Worm (Caenorhabditis elegans) whole organism, young adult: ENCODE results near the gene pas-2.

Experiments used
- B0035.1 ChIP-seq: sonication (generic microtip); optimal IDR thresholded peaks from 2 replicates; lab custom pipeline; 2016; ENCODE audit warnings: missing genetic modification characterization, mild to moderate bottlenecking, missing compliant biosample characterization, missing genotype, missing genetic modification reagents
- B0261.1 ChIP-seq: sonication (generic microtip); optimal IDR thresholded peaks from 2 replicates; lab custom pipeline; 2016; ENCODE audit warnings: mild to moderate bottlenecking, missing genetic modification characterization, moderate library complexity, missing compliant biosample characterization
- B0336.3 ChIP-seq: fragments of 200-800 bp; sonication (Bioruptor generic); IDR thresholded peaks from 2 replicates; pipeline ENCODE4 v1.3.6; 2022; ENCODE audit warnings: missing genetic modification characterization, missing compliant biosample characterization
- D2030.7 ChIP-seq: fragments of 200-800 bp; sonication (Bioruptor generic); IDR thresholded peaks from 2 replicates; pipeline ENCODE4 v1.3.6; 2022; ENCODE audit warnings: missing genetic modification reagents, missing genetic modification characterization, missing compliant biosample characterization
- F22D6.2 ChIP-seq: sonication (generic microtip); optimal IDR thresholded peaks from 2 replicates; lab custom pipeline; 2016; ENCODE audit warnings: mild to moderate bottlenecking, missing genetic modification characterization, missing compliant biosample characterization
- F23B12.7 ChIP-seq: sonication (generic microtip); optimal IDR thresholded peaks from 2 replicates; lab custom pipeline; 2017; ENCODE audit warnings: missing genetic modification characterization, mild to moderate bottlenecking, missing compliant biosample characterization, antibody characterized with exemption, moderate library complexity; ENCODE audit not compliant: insufficient read depth
- F49E8.2 ChIP-seq: sonication (generic microtip); optimal IDR thresholded peaks from 3 replicates; lab custom pipeline; 2017; ENCODE audit warnings: missing genetic modification characterization, mild to moderate bottlenecking, missing compliant biosample characterization, antibody characterized with exemption, moderate library complexity; ENCODE audit not compliant: insufficient read depth
- K11D2.4 ChIP-seq: fragments of 200-800 bp; sonication (Bioruptor generic); IDR thresholded peaks from 2 replicates; pipeline ENCODE4 v1.3.6; 2022; ENCODE audit warnings: missing genetic modification reagents, missing genetic modification characterization, missing compliant biosample characterization
- K12H6.12 ChIP-seq: fragments of 200-800 bp; sonication (Bioruptor generic); optimal IDR thresholded peaks from 2 replicates; lab custom pipeline; 2018; ENCODE audit warnings: mild to moderate bottlenecking, missing genetic modification characterization, missing compliant biosample characterization
- T26A5.8 ChIP-seq: sonication (generic microtip); optimal IDR thresholded peaks from 2 replicates; lab custom pipeline; 2016; ENCODE audit warnings: missing genetic modification characterization, missing compliant biosample characterization
- Y79H2A.3 ChIP-seq: fragments of 200-800 bp; sonication (Bioruptor generic); conservative IDR thresholded peaks from 2 replicates; pipeline ENCODE4 v1.3.6; 2022; ENCODE audit warnings: missing genetic modification reagents, missing genetic modification characterization, missing compliant biosample characterization
- ZK185.1 ChIP-seq: sonication (generic microtip); optimal IDR thresholded peaks from 2 replicates; lab custom pipeline; 2016; ENCODE audit warnings: mild to moderate bottlenecking, missing genetic modification characterization, missing compliant biosample characterization; ENCODE audit not compliant: poor library complexity, severe bottlenecking
- attf-3 ChIP-seq: fragments of 200-800 bp; sonication (Bioruptor generic); conservative IDR thresholded peaks from 2 replicates; pipeline ENCODE4 v1.3.6; 2022; ENCODE audit warnings: missing genetic modification reagents, missing genetic modification characterization, missing compliant biosample characterization
- attf-5 ChIP-seq: fragments of 200-800 bp; sonication (Bioruptor generic); optimal IDR thresholded peaks from 2 replicates; lab custom pipeline; 2018; ENCODE audit warnings: mild to moderate bottlenecking, missing genetic modification characterization, missing compliant biosample characterization
- bed-1 ChIP-seq: fragments of 200-800 bp; sonication (Bioruptor generic); IDR thresholded peaks from 2 replicates; pipeline ENCODE4 v1.3.6; 2022; ENCODE audit warnings: missing genetic modification reagents, missing genetic modification characterization, missing compliant biosample characterization
- ccch-3 ChIP-seq: fragments of 200-800 bp; sonication (Bioruptor generic); optimal IDR thresholded peaks from 2 replicates; lab custom pipeline; 2018; ENCODE audit warnings: mild to moderate bottlenecking, missing genetic modification characterization, missing compliant biosample characterization
- ceh-58 ChIP-seq: fragments of 200-800 bp; sonication (Bioruptor generic); IDR thresholded peaks from 2 replicates; pipeline ENCODE4 v1.3.6; 2022; ENCODE audit warnings: missing genetic modification characterization, missing compliant biosample characterization
- him-1 ChIP-seq: sonication (generic microtip); optimal IDR thresholded peaks from 2 replicates; lab custom pipeline; 2016; ENCODE audit warnings: missing genotype, missing genetic modification reagents, missing genetic modification characterization, missing compliant biosample characterization
- hmg-20 ChIP-seq: fragments of 200-800 bp; sonication (Bioruptor generic); IDR thresholded peaks from 2 replicates; pipeline ENCODE4 v1.3.6; 2022; ENCODE audit warnings: missing genetic modification reagents, missing genetic modification characterization, missing compliant biosample characterization
- hrde-1 ChIP-seq: sonication (generic microtip); optimal IDR thresholded peaks from 2 replicates; lab custom pipeline; 2016; ENCODE audit warnings: missing genetic modification characterization, mild to moderate bottlenecking, missing compliant biosample characterization, moderate library complexity, missing genotype, missing genetic modification reagents, borderline replicate concordance
- lag-1 ChIP-seq: fragments of 200-800 bp; sonication (Bioruptor generic); IDR thresholded peaks from 2 replicates; pipeline ENCODE4 v1.3.6; 2022; ENCODE audit warnings: missing genetic modification reagents, missing genetic modification characterization, missing compliant biosample characterization
- let-526 ChIP-seq: fragments of 200-800 bp; sonication (Bioruptor generic); IDR thresholded peaks from 2 replicates; pipeline ENCODE4 v1.3.6; 2022; ENCODE audit warnings: missing genetic modification reagents, missing genetic modification characterization, missing compliant biosample characterization
- let-607 ChIP-seq, 2 experiments: fragments of 200-800 bp in 1 of 2; sonication (Bioruptor generic) in 1 of 2; sonication (generic microtip) in 1 of 2; optimal IDR thresholded peaks; 2 replicates each; lab custom pipeline; 2016 to 2018; ENCODE audit warnings: mild to moderate bottlenecking in 2 of 2, missing compliant biosample characterization in 2 of 2, missing genetic modification characterization in 2 of 2, moderate library complexity in 2 of 2, missing genotype in 1 of 2
- madf-10 ChIP-seq: sonication (generic microtip); optimal IDR thresholded peaks from 2 replicates; lab custom pipeline; 2016; ENCODE audit warnings: mild to moderate bottlenecking, missing genetic modification characterization, missing compliant biosample characterization
- madf-8 ChIP-seq: fragments of 200-800 bp; sonication (Bioruptor generic); conservative IDR thresholded peaks from 2 replicates; pipeline ENCODE4 v1.3.6; 2022; ENCODE audit warnings: missing genetic modification reagents, missing genetic modification characterization, missing compliant biosample characterization
- mel-28 ChIP-seq: sonication (generic microtip); optimal IDR thresholded peaks from 2 replicates; lab custom pipeline; 2016; ENCODE audit warnings: borderline replicate concordance, mild to moderate bottlenecking, missing genetic modification characterization, missing compliant biosample characterization
- nfyb-1 ChIP-seq: fragments of 200-800 bp; sonication (Bioruptor generic); IDR thresholded peaks from 2 replicates; pipeline ENCODE4 v1.3.6; 2022; ENCODE audit warnings: missing genetic modification reagents, missing genetic modification characterization, missing compliant biosample characterization
- nhr-120 ChIP-seq: fragments of 200-800 bp; sonication (Bioruptor generic); IDR thresholded peaks from 2 replicates; pipeline ENCODE4 v1.3.6; 2022; ENCODE audit warnings: missing genetic modification characterization, missing compliant biosample characterization
- nhr-179 ChIP-seq: sonication (generic microtip); optimal IDR thresholded peaks from 2 replicates; lab custom pipeline; 2016; ENCODE audit warnings: mild to moderate bottlenecking, missing genetic modification characterization, missing compliant biosample characterization
- rec-8 ChIP-seq, 2 experiments: sonication (generic microtip); optimal IDR thresholded peaks; 2 replicates each; lab custom pipeline; 2016; ENCODE audit warnings: mild to moderate bottlenecking in 2 of 2, missing genetic modification characterization in 2 of 2, missing genetic modification reagents in 2 of 2, missing genotype in 2 of 2, missing biosample characterization in 1 of 2, missing compliant biosample characterization in 1 of 2, moderate library complexity in 1 of 2
- rpc-1 ChIP-seq, 2 experiments: fragments of 150-350 bp in 1 of 2; sonication (generic microtip) in 1 of 2; optimal IDR thresholded peaks; 2 replicates each; lab custom pipeline; 2014 to 2018; ENCODE audit warnings: missing biosample characterization in 1 of 2, missing genetic modification characterization in 1 of 2, missing genetic modification reagents in 1 of 2, missing genotype in 1 of 2
- sea-2 ChIP-seq: fragments of 200-800 bp; sonication (Bioruptor generic); IDR thresholded peaks from 2 replicates; pipeline ENCODE4 v1.3.6; 2022; ENCODE audit warnings: missing genetic modification characterization, missing compliant biosample characterization
- snpc-3.4 ChIP-seq: sonication (generic microtip); optimal IDR thresholded peaks from 2 replicates; lab custom pipeline; 2017; ENCODE audit warnings: missing genetic modification characterization, mild to moderate bottlenecking, missing compliant biosample characterization, antibody characterized with exemption, moderate library complexity, missing genotype, missing genetic modification reagents
- sptf-2 ChIP-seq: fragments of 200-800 bp; sonication (Bioruptor generic); optimal IDR thresholded peaks from 2 replicates; lab custom pipeline; 2018; ENCODE audit warnings: mild to moderate bottlenecking, missing genetic modification characterization, missing compliant biosample characterization
- unc-130 ChIP-seq: sonication (generic microtip); optimal IDR thresholded peaks from 2 replicates; lab custom pipeline; 2016; ENCODE audit warnings: missing genetic modification reagents, missing genetic modification characterization, missing compliant biosample characterization
- xnd-1 ChIP-seq: sonication (generic microtip); optimal IDR thresholded peaks from 2 replicates; lab custom pipeline; 2016; ENCODE audit warnings: missing genotype, missing genetic modification reagents, missing genetic modification characterization, missing compliant biosample characterization
- ztf-25 ChIP-seq: fragments of 200-800 bp; sonication (Bioruptor generic); IDR thresholded peaks from 2 replicates; pipeline ENCODE4 v1.3.6; 2022; ENCODE audit warnings: missing genetic modification reagents, missing genetic modification characterization, missing compliant biosample characterization

pas-2 gene

DNA sequence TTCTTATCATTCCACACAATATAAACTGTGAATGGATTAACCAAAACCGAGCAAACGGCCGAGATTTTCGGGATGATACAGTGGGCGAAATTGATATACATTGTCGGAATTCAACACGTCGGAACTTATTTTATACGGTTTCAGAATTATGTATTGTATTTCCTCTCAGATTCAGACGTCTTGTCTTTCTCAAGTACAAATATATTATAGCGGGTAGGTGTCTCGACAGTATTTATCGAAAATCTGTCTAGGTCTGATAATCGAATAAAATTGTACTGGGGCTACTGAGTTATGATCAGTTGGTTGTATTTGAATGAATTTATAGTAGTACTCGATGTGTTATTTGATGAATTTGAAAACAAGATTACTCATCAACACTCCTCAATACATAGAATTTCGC is 26.5 kb upstream of the pas-2 start, which contains the start of gene srj-22:
srj-22 (minus strand) TSS at position 101 of the 400 bp plus-strand sequence.
- TF ChIP-seq ZK185.1 (tag; lab: Kevin White, UChicago) (no peak), bed-1 (GFP tag; lab: Robert Waterston, UW) (no peak), ztf-25 (GFP tag; lab: Robert Waterston, UW) (no peak), B0035.1 (tag; lab: Kevin White, UChicago) (no peak), nfyb-1 (GFP tag; lab: Robert Waterston, UW) (no peak), B0261.1 (tag; lab: Kevin White, UChicago) (no peak), him-1 (tag; lab: Kevin White, UChicago) (no peak), sea-2 (GFP tag; lab: Robert Waterston, UW) (no peak), unc-130 (GFP tag; lab: Kevin White, UChicago) (no peak), K12H6.12 (tag; lab: Kevin White, UChicago) (no peak), hmg-20 (GFP tag; lab: Robert Waterston, UW) (no peak), madf-8 (no peak), rec-8 (tag; optimal IDR thresholded peaks at IDR 0.05; lab: Kevin White, UChicago) (no peak), B0336.3 (no peak), sptf-2 (GFP tag; lab: Kevin White, UChicago) (no peak), mel-28 (tag; lab: Kevin White, UChicago) (no peak), D2030.7 (GFP tag; lab: Robert Waterston, UW) (no peak)
- TF ChIP-seq, all 124 proteins: peak for 0

ce11 chrV:10745034-10745433 is 25.1 kb upstream of the pas-2 start, which contains the start of gene srj-21:
Gene srj-21, plus strand, starts transcription at chrV:10745334.
- TF ChIP-seq let-607 (tag; optimal IDR thresholded peaks at IDR 0.05; lab: Kevin White, UChicago) (no peak), F23B12.7 (no peak), hrde-1 (tag; lab: Kevin White, UChicago) (no peak), snpc-3.4 (tag; lab: Kevin White, UChicago) (no peak), nhr-179 (tag; lab: Kevin White, UChicago) (no peak), F22D6.2 (tag; lab: Kevin White, UChicago) (no peak), ccch-3 (no peak), attf-5 (GFP tag; lab: Kevin White, UChicago) (no peak), K11D2.4 (GFP tag; lab: Robert Waterston, UW) (no peak)

- TF ChIP-seq Y79H2A.3 (GFP tag; lab: Robert Waterston, UW) (no peak), attf-3 (GFP tag; lab: Robert Waterston, UW) (no peak), F49E8.2 (tag; lab: Kevin White, UChicago) (no peak), rpc-1 (optimal IDR thresholded peaks at IDR 0.05; lab: Kevin White, UChicago) (no peak), rpc-1 (tag; optimal IDR thresholded peaks at IDR 0.05; lab: Kevin White, UChicago) (no peak), xnd-1 (no peak), T26A5.8 (no peak), nhr-120 (GFP tag; lab: Robert Waterston, UW) (no peak), let-526 (GFP tag; lab: Robert Waterston, UW) (no peak), madf-10 (tag; lab: Kevin White, UChicago) (no peak), hrde-1 (tag; lab: Kevin White, UChicago) (no peak), lag-1 (GFP tag; lab: Robert Waterston, UW) (no peak), ceh-58 (no peak)
Measured at ce11 chrV:10747263-10747951, 22.8 kb upstream of the pas-2 start, which contains the start of the genes selt-1.2 and F28H7.2. Gene selt-1.2, minus strand, starts transcription at chrV:10747363. Gene F28H7.2, plus strand, starts transcription at chrV:10747901.
